Fruit fly (Drosophila melanogaster) S2 (cell line): Measurements from ENCODE around the gene atms.

Experiments used
- CG8478 ChIP-seq: fragments of >200 bp; optimal IDR thresholded peaks from 2 replicates; lab custom pipeline; 2018
- CTCF ChIP-seq, 2 experiments: fragments of >200 bp; optimal IDR thresholded peaks; 2 replicates each; lab custom pipeline; 2018

dm6 chr3R:4706055-4706454 is 43.8 kb upstream of the atms start:
- TF ChIP-seq CTCF (optimal IDR thresholded peaks at IDR 0.05; lab: Kevin White, UChicago) (no peak), CG8478 (no peak)
